Worm (Caenorhabditis elegans) whole organism, L2 larva: ENCODE measurements around the gene set-11.

ENCODE experiments used
- aly-2 ChIP-seq: fragments of 150-350 bp; optimal IDR thresholded peaks from 2 replicates; lab custom pipeline; 2014; ENCODE audit warnings: missing biosample characterization, missing genetic modification characterization
- ama-1 ChIP-seq: fragments of 150-350 bp; optimal IDR thresholded peaks from 2 replicates; lab custom pipeline; 2018; ENCODE audit warnings: inconsistent platforms
- ceh-82 ChIP-seq: fragments of 150-350 bp; optimal IDR thresholded peaks from 2 replicates; lab custom pipeline; 2014; ENCODE audit warnings: missing biosample characterization, missing genetic modification characterization
- crh-2 ChIP-seq: sonication (generic microtip); optimal IDR thresholded peaks from 2 replicates; lab custom pipeline; 2017; ENCODE audit warnings: missing biosample characterization, missing genetic modification characterization
- lsy-2 ChIP-seq, 2 experiments: fragments of 150-350 bp in 1 of 2; sonication (generic microtip) in 1 of 2; optimal IDR thresholded peaks; 2 replicates each; lab custom pipeline; 2014 to 2017; ENCODE audit warnings: missing biosample characterization in 2 of 2, missing genetic modification characterization in 2 of 2
- mdl-1 ChIP-seq, 2 experiments: fragments of 150-350 bp in 1 of 2; sonication (generic microtip) in 1 of 2; optimal IDR thresholded peaks; 2 replicates each; lab custom pipeline; 2017; ENCODE audit warnings: missing biosample characterization in 2 of 2, missing genetic modification characterization in 2 of 2
- nhr-10 ChIP-seq: sonication (generic microtip); optimal IDR thresholded peaks from 2 replicates; lab custom pipeline; 2017; ENCODE audit warnings: missing biosample characterization, missing genetic modification characterization
- nhr-237 ChIP-seq: fragments of 150-350 bp; optimal IDR thresholded peaks from 2 replicates; lab custom pipeline; 2014; ENCODE audit warnings: missing biosample characterization, missing genetic modification characterization
- nhr-25 ChIP-seq: fragments of 150-350 bp; sonication (generic microtip); optimal IDR thresholded peaks from 3 replicates; lab custom pipeline; 2014; ENCODE audit warnings: missing biosample characterization, missing genetic modification characterization
- nhr-6 ChIP-seq: fragments of 150-350 bp; optimal IDR thresholded peaks from 2 replicates; lab custom pipeline; 2014; ENCODE audit warnings: missing biosample characterization, missing genetic modification characterization
- skn-1 ChIP-seq: sonication (generic microtip); optimal IDR thresholded peaks from 2 replicates; lab custom pipeline; 2017; ENCODE audit warnings: missing biosample characterization, missing genetic modification characterization
- snpc-4 ChIP-seq: fragments of 150-350 bp; optimal IDR thresholded peaks from 2 replicates; lab custom pipeline; 2014; ENCODE audit warnings: missing biosample characterization, missing genetic modification characterization

DNA sequence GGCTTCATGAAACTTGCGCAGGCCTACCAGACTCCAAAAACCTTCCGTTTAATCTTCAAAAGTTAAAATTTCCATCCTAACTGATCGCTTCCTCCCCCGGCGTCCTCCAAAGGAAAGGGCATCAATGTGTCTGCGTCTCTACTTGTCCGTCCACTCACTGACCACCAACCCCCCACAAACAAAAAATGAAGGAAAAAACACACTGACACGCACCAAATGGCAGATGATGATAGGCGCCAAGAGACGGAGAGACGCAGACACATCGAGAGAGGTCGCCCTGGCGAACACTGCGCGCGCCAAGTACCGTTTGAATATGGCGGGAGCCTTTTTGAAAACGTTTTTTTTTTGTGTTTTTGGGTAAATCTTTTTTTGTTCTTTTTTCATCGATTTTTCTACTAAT lies 42.4 kb upstream of the set-11 start:
- TF ChIP-seq aly-2 (tag; lab: Kevin White, UChicago) (no peak), ceh-82 (tag; lab: Kevin White, UChicago) (no peak), nhr-237 (tag; lab: Kevin White, UChicago) (no peak), nhr-10 (tag; lab: Kevin White, UChicago) (no peak), crh-2 (tag; lab: Kevin White, UChicago) (no peak), snpc-4 (tag; lab: Kevin White, UChicago) (no peak), nhr-25 (tag; lab: Kevin White, UChicago) (no peak), lsy-2 (tag; optimal IDR thresholded peaks at IDR 0.05; lab: Kevin White, UChicago) (peak in 1 of 2 experiments; percentile 22), mdl-1 (tag; optimal IDR thresholded peaks at IDR 0.05; lab: Kevin White, UChicago) (no peak), nhr-6 (no peak), ama-1 (no peak), skn-1 (no peak)
